Fruit fly (Drosophila melanogaster) whole organism, embryonic: ENCODE results near the gene CG14352.
A peak's percentile ranks its signal among the peaks of the same experiment; 100 is the strongest.

Experiments used
- CG10565 ChIP-seq: fragments of 200-800 bp; sonication (Bioruptor generic); optimal IDR thresholded peaks from 3 replicates; lab custom pipeline; 2016; ENCODE audit warnings: missing biosample characterization, mild to moderate bottlenecking, missing genetic modification characterization
- CG10959 ChIP-seq: fragments of 200-800 bp; sonication (Bioruptor generic); IDR thresholded peaks from 2 replicates; pipeline ENCODE4 v1.3.6; 2022; ENCODE audit warnings: missing biosample characterization, missing genetic modification characterization
- CG11456 ChIP-seq: fragments of 200-800 bp; sonication (Bioruptor generic); IDR thresholded peaks from 3 replicates; pipeline ENCODE4 v1.3.6; 2022; ENCODE audit warnings: missing biosample characterization, missing genetic modification characterization
- CG11695 ChIP-seq: fragments of 200-800 bp; sonication (Bioruptor generic); IDR thresholded peaks from 3 replicates; pipeline ENCODE4 v1.3.6; 2022; ENCODE audit warnings: missing biosample characterization, missing genetic modification characterization
- CG12769 ChIP-seq: fragments of 200-800 bp; sonication (Bioruptor generic); optimal IDR thresholded peaks from 2 replicates; lab custom pipeline; 2019; ENCODE audit warnings: missing biosample characterization, mild to moderate bottlenecking, missing genetic modification characterization, moderate library complexity
- CG13775 ChIP-seq: fragments of 200-800 bp; sonication (Bioruptor generic); optimal IDR thresholded peaks from 3 replicates; lab custom pipeline; 2017; ENCODE audit warnings: missing biosample characterization, mild to moderate bottlenecking, missing genetic modification characterization
- CG1647 ChIP-seq: fragments of 200-800 bp; sonication (Bioruptor generic); optimal IDR thresholded peaks from 3 replicates; lab custom pipeline; 2016; ENCODE audit warnings: missing biosample characterization, missing genetic modification characterization
- CG16815 ChIP-seq: fragments of 200-800 bp; sonication (Bioruptor generic); optimal IDR thresholded peaks from 3 replicates; lab custom pipeline; 2017; ENCODE audit warnings: missing biosample characterization, mild to moderate bottlenecking, missing genetic modification characterization
- CG2202 ChIP-seq: fragments of 200-800 bp; sonication (Bioruptor generic); optimal IDR thresholded peaks from 2 replicates; lab custom pipeline; 2018; ENCODE audit warnings: missing biosample characterization, mild to moderate bottlenecking, missing genetic modification characterization
- CG2712 ChIP-seq: fragments of 200-800 bp; optimal IDR thresholded peaks from 3 replicates; lab custom pipeline; 2019; ENCODE audit warnings: missing biosample characterization, mild to moderate bottlenecking, missing genetic modification characterization, moderate library complexity
- CG3163 ChIP-seq: fragments of 200-800 bp; sonication (Bioruptor generic); optimal IDR thresholded peaks from 3 replicates; lab custom pipeline; 2016; ENCODE audit warnings: missing biosample characterization, missing genetic modification characterization
- CG32532 ChIP-seq: fragments of 200-800 bp; sonication (Bioruptor generic); IDR thresholded peaks from 2 replicates; pipeline ENCODE4 v1.3.6; 2022; ENCODE audit warnings: missing biosample characterization, missing genetic modification characterization
- CG34376 ChIP-seq: fragments of 200-800 bp; sonication (Bioruptor generic); optimal IDR thresholded peaks from 2 replicates; lab custom pipeline; 2018; ENCODE audit warnings: missing biosample characterization, mild to moderate bottlenecking, missing genetic modification characterization
- CG3726 ChIP-seq: fragments of 200-800 bp; sonication (Bioruptor generic); IDR thresholded peaks from 3 replicates; pipeline ENCODE4, ENCODE4 v1.3.6; 2022; ENCODE audit warnings: missing biosample characterization, missing genetic modification characterization
- CG4424 ChIP-seq: fragments of 200-800 bp; sonication (Bioruptor generic); optimal IDR thresholded peaks from 3 replicates; lab custom pipeline; 2016; ENCODE audit warnings: missing biosample characterization, missing genetic modification characterization
- CG4617 ChIP-seq: fragments of 200-800 bp; sonication (Bioruptor generic); optimal IDR thresholded peaks from 3 replicates; lab custom pipeline; 2016; ENCODE audit warnings: missing biosample characterization, missing genetic modification characterization, borderline replicate concordance
- CG4854 ChIP-seq: fragments of 200-800 bp; sonication (Bioruptor generic); optimal IDR thresholded peaks from 2 replicates; lab custom pipeline; 2016; ENCODE audit warnings: missing biosample characterization, missing genetic modification characterization, inconsistent platforms
- CG5180 ChIP-seq: fragments of 200-800 bp; sonication (Bioruptor generic); optimal IDR thresholded peaks from 3 replicates; lab custom pipeline; 2017; ENCODE audit warnings: missing biosample characterization, missing genetic modification characterization, mild to moderate bottlenecking, moderate library complexity, missing genetic modification reagents
- CG6689 ChIP-seq: fragments of 200-800 bp; sonication (Bioruptor generic); IDR thresholded peaks from 2 replicates; pipeline ENCODE4 v1.3.6; 2022; ENCODE audit warnings: missing biosample characterization, missing genetic modification characterization
- CG8089 ChIP-seq: fragments of 200-800 bp; sonication (Bioruptor generic); optimal IDR thresholded peaks from 3 replicates; lab custom pipeline; 2016; ENCODE audit warnings: missing biosample characterization, missing genetic modification characterization
- CG8388 ChIP-seq: fragments of 200-800 bp; sonication (Bioruptor generic); optimal IDR thresholded peaks from 2 replicates; lab custom pipeline; 2019; ENCODE audit warnings: missing biosample characterization, mild to moderate bottlenecking, missing genetic modification characterization, moderate library complexity
- CG8478 ChIP-seq: fragments of >200 bp; optimal IDR thresholded peaks from 2 replicates; lab custom pipeline; 2018
- CG8944 ChIP-seq: fragments of 200-800 bp; sonication (Bioruptor generic); optimal IDR thresholded peaks from 3 replicates; lab custom pipeline; 2016; ENCODE audit warnings: missing biosample characterization, missing genetic modification characterization
- CTCF ChIP-seq: fragments of 200-800 bp; sonication (Bioruptor generic); optimal IDR thresholded peaks from 2 replicates; lab custom pipeline; 2017; ENCODE audit warnings: missing biosample characterization, mild to moderate bottlenecking, missing genetic modification characterization, moderate library complexity
- Dip2 ChIP-seq: fragments of 200-800 bp; sonication (Bioruptor generic); IDR thresholded peaks from 2 replicates; pipeline ENCODE4 v1.3.6; 2022; ENCODE audit warnings: missing biosample characterization, missing genetic modification characterization
- Doc3 ChIP-seq: fragments of 200-800 bp; sonication (Bioruptor generic); IDR thresholded peaks from 3 replicates; pipeline ENCODE4 v1.3.6; 2022; ENCODE audit warnings: missing biosample characterization, missing genetic modification characterization; ENCODE audit not compliant: partially characterized antibody
- Eip74EF ChIP-seq, 2 experiments: fragments of 200-800 bp in 1 of 2; fragments of >200 bp in 1 of 2; sonication (Bioruptor generic) in 1 of 2; optimal IDR thresholded peaks; 2 replicates each; lab custom pipeline; 2017 to 2019; ENCODE audit warnings: missing biosample characterization in 2 of 2, missing genetic modification characterization in 2 of 2, mild to moderate bottlenecking in 1 of 2, moderate library complexity in 1 of 2
- Fer2 ChIP-seq: fragments of 200-800 bp; sonication (Bioruptor generic); optimal IDR thresholded peaks from 2 replicates; lab custom pipeline; 2018; ENCODE audit warnings: missing biosample characterization, mild to moderate bottlenecking, missing genetic modification characterization, moderate library complexity
- GATAe ChIP-seq: fragments of 200-800 bp; sonication (Bioruptor generic); conservative IDR thresholded peaks from 2 replicates; pipeline ENCODE4 v1.3.6; 2022; ENCODE audit warnings: missing biosample characterization, missing genetic modification characterization
- Gsc ChIP-seq: fragments of 200-800 bp; sonication (Bioruptor generic); IDR thresholded peaks from 2 replicates; pipeline ENCODE4 v1.3.6; 2022; ENCODE audit warnings: missing biosample characterization, missing genetic modification characterization
- Gug ChIP-seq: fragments of 200-800 bp; sonication (Bioruptor generic); IDR thresholded peaks from 4 replicates; pipeline ENCODE4 v1.3.6; 2022; ENCODE audit warnings: missing biosample characterization, missing genetic modification characterization
- HLHmδ ChIP-seq: fragments of 200-800 bp; sonication (Bioruptor generic); optimal IDR thresholded peaks from 2 replicates; lab custom pipeline; 2018; ENCODE audit warnings: missing biosample characterization, mild to moderate bottlenecking, missing genetic modification characterization, moderate library complexity
- MESR4 ChIP-seq: fragments of 200-800 bp; sonication (Bioruptor generic); optimal IDR thresholded peaks from 2 replicates; lab custom pipeline; 2018; ENCODE audit warnings: missing biosample characterization, mild to moderate bottlenecking, missing genetic modification characterization, moderate library complexity
- Ptx1 ChIP-seq: fragments of 200-800 bp; sonication (Bioruptor generic); IDR thresholded peaks from 2 replicates; pipeline ENCODE4 v1.3.6; 2022; ENCODE audit warnings: missing biosample characterization, missing genetic modification characterization
- Rx ChIP-seq: fragments of 200-800 bp; sonication (Bioruptor generic); IDR thresholded peaks from 2 replicates; pipeline ENCODE4 v1.3.6; 2022; ENCODE audit warnings: missing biosample characterization, missing genetic modification characterization
- Stat92E ChIP-seq, 3 experiments: fragments of >200 bp in 2 of 3; fragments of 200-800 bp in 1 of 3; sonication (Bioruptor generic) in 1 of 3; optimal IDR thresholded peaks; 2 replicates each; lab custom pipeline; 2017 to 2019; ENCODE audit warnings: missing biosample characterization in 3 of 3, missing genetic modification characterization in 3 of 3, mild to moderate bottlenecking in 1 of 3, moderate library complexity in 1 of 3
- Usf ChIP-seq: fragments of 200-800 bp; sonication (Bioruptor generic); optimal IDR thresholded peaks from 2 replicates; lab custom pipeline; 2017; ENCODE audit warnings: missing genotype, missing biosample characterization, missing genetic modification characterization
- cad ChIP-seq: fragments of >200 bp; optimal IDR thresholded peaks from 2 replicates; lab custom pipeline; 2017; ENCODE audit warnings: missing biosample characterization, missing genetic modification characterization
- da ChIP-seq: fragments of 200-800 bp; sonication (Bioruptor generic); optimal IDR thresholded peaks from 2 replicates; lab custom pipeline; 2016; ENCODE audit warnings: missing biosample characterization, missing genetic modification characterization
- emc ChIP-seq: fragments of 200-800 bp; sonication (Bioruptor generic); optimal IDR thresholded peaks from 2 replicates; lab custom pipeline; 2016; ENCODE audit warnings: missing biosample characterization, missing genetic modification characterization
- hb ChIP-seq: fragments of 200-800 bp; sonication (Bioruptor generic); IDR thresholded peaks from 3 replicates; pipeline ENCODE4 v1.3.6; 2022; ENCODE audit warnings: missing biosample characterization, missing genetic modification characterization; ENCODE audit not compliant: partially characterized antibody
- jing ChIP-seq: fragments of 200-800 bp; sonication (Bioruptor generic); optimal IDR thresholded peaks from 2 replicates; lab custom pipeline; 2018; ENCODE audit warnings: missing biosample characterization, mild to moderate bottlenecking, missing genetic modification characterization
- jumu ChIP-seq: fragments of 200-800 bp; sonication (Bioruptor generic); optimal IDR thresholded peaks from 3 replicates; lab custom pipeline; 2016; ENCODE audit warnings: missing biosample characterization, missing genetic modification characterization
- lmd ChIP-seq: fragments of 200-800 bp; sonication (Bioruptor generic); IDR thresholded peaks from 2 replicates; pipeline ENCODE4 v1.3.6; 2022; ENCODE audit warnings: missing biosample characterization, missing genetic modification characterization
- nau ChIP-seq: fragments of 200-800 bp; sonication (Bioruptor generic); optimal IDR thresholded peaks from 3 replicates; lab custom pipeline; 2017; ENCODE audit warnings: missing biosample characterization, mild to moderate bottlenecking, missing genetic modification characterization, missing genetic modification reagents
- nmo ChIP-seq: fragments of 200-800 bp; sonication (Bioruptor generic); optimal IDR thresholded peaks from 2 replicates; lab custom pipeline; 2018; ENCODE audit warnings: missing biosample characterization, mild to moderate bottlenecking, missing genetic modification characterization, moderate library complexity
- pita ChIP-seq: fragments of 200-800 bp; sonication (Bioruptor generic); optimal IDR thresholded peaks from 2 replicates; lab custom pipeline; 2017; ENCODE audit warnings: missing biosample characterization, mild to moderate bottlenecking, missing genetic modification characterization
- slou ChIP-seq: fragments of 200-800 bp; sonication (Bioruptor generic); optimal IDR thresholded peaks from 3 replicates; lab custom pipeline; 2016; ENCODE audit warnings: missing biosample characterization, missing genetic modification characterization
- stc ChIP-seq: fragments of 200-800 bp; sonication (Bioruptor generic); IDR thresholded peaks from 2 replicates; pipeline ENCODE4 v1.3.6; 2022; ENCODE audit warnings: missing biosample characterization, missing genetic modification characterization
- stwl ChIP-seq: fragments of 200-800 bp; sonication (Bioruptor generic); optimal IDR thresholded peaks from 3 replicates; lab custom pipeline; 2018; ENCODE audit warnings: missing biosample characterization, mild to moderate bottlenecking, missing genetic modification characterization, moderate library complexity
- zen2 ChIP-seq: fragments of 200-800 bp; sonication (Bioruptor generic); IDR thresholded peaks from 3 replicates; pipeline ENCODE4 v1.3.6; 2022; ENCODE audit warnings: missing biosample characterization, missing genetic modification characterization; ENCODE audit not compliant: partially characterized antibody
- zfh1 ChIP-seq: fragments of 200-800 bp; sonication (Bioruptor generic); IDR thresholded peaks from 3 replicates; pipeline ENCODE4 v1.3.6; 2022; ENCODE audit warnings: missing biosample characterization, missing genetic modification characterization

The CG14352 gene

dm6 chr2L:1590167-1590566, 21.0 kb upstream of the CG14352 start (continued):
- no peak for TF ChIP-seq Dip2 (GFP tag; lab: Robert Waterston, UW)
- TF ChIP-seq Fer2 (tag; lab: Kevin White, UChicago): peak; percentile 51
- TF ChIP-seq Rx (GFP tag; lab: Robert Waterston, UW): peak; percentile 76
- TF ChIP-seq CG8388: peak; percentile 72
- peak; percentile 66 for TF ChIP-seq CG6689 (GFP tag; lab: Robert Waterston, UW)
- TF ChIP-seq zen2: no peak
- no peak for TF ChIP-seq CG10565
- TF ChIP-seq stwl: no peak
- no peak for TF ChIP-seq CTCF (GFP tag; lab: Kevin White, UChicago)
- TF ChIP-seq CG16815: peak; percentile 49
- peak; percentile 61 for TF ChIP-seq CG13775 (GFP tag; lab: Kevin White, UChicago)
- TF ChIP-seq pita (GFP tag; lab: Kevin White, UChicago): no peak
- peak; percentile 66 for TF ChIP-seq CG8944 (GFP tag; lab: Kevin White, UChicago)
- TF ChIP-seq zfh1 (GFP tag; lab: Robert Waterston, UW): peak; percentile 83
- peak; percentile 81 for TF ChIP-seq stc (GFP tag; lab: Robert Waterston, UW)
- TF ChIP-seq nau (GFP tag; lab: Kevin White, UChicago): peak; percentile 71
- TF ChIP-seq CG2202 (tag; lab: Kevin White, UChicago): no peak
- TF ChIP-seq jing (GFP tag; lab: Kevin White, UChicago): peak; percentile 47
- peak; percentile 81 for TF ChIP-seq CG11456 (GFP tag; lab: Robert Waterston, UW)
- TF ChIP-seq Eip74EF (GFP tag; optimal IDR thresholded peaks at IDR 0.05; lab: Kevin White, UChicago): peak in 1 of 2 experiments; percentile 78
- TF ChIP-seq slou (GFP tag; lab: Kevin White, UChicago): peak; percentile 60
- TF ChIP-seq CG4854: peak; percentile 64
- TF ChIP-seq CG8478 (lab: Kevin White, UChicago): no peak
- no peak for TF ChIP-seq da (GFP tag; lab: Kevin White, UChicago)
- TF ChIP-seq CG12769 (tag; lab: Kevin White, UChicago): peak; percentile 83
- peak; percentile 81 for TF ChIP-seq CG4424 (GFP tag; lab: Kevin White, UChicago)
- TF ChIP-seq Ptx1 (GFP tag; lab: Robert Waterston, UW): peak; percentile 82
- TF ChIP-seq CG1647 (GFP tag; lab: Kevin White, UChicago): peak; percentile 88
- TF ChIP-seq hb (GFP tag; lab: Robert Waterston, UW): no peak
- TF ChIP-seq Gsc (GFP tag; lab: Robert Waterston, UW): peak; percentile 34; the same call in 1 of the 2 replicates
- TF ChIP-seq CG5180: peak; percentile 52
- TF ChIP-seq CG3163 (GFP tag; lab: Kevin White, UChicago): no peak
- TF ChIP-seq nmo (GFP tag; lab: Kevin White, UChicago): peak; percentile 86
- peak; percentile 15 for TF ChIP-seq Usf
- peak; percentile 84 for TF ChIP-seq lmd (GFP tag; lab: Robert Waterston, UW)
- 0 out of 3 replicates have a peak, but pooled peaks have one; percentile 34 for TF ChIP-seq CG3726 (GFP tag; lab: Robert Waterston, UW)
- no peak for TF ChIP-seq CG4617 (GFP tag; lab: Kevin White, UChicago)
- no peak for TF ChIP-seq Doc3 (GFP tag; lab: Robert Waterston, UW)
- TF ChIP-seq HLHmδ: no peak
- TF ChIP-seq CG11695 (GFP tag; lab: Robert Waterston, UW): peak; percentile 69; the same call in 2 of the 3 replicates
- TF ChIP-seq CG34376 (GFP tag; lab: Kevin White, UChicago): peak; percentile 8
- peak; percentile 50 for TF ChIP-seq emc
- no peak for TF ChIP-seq CG2712 (tag; lab: Kevin White, UChicago)
- peak; percentile 75 for TF ChIP-seq jumu (GFP tag; lab: Kevin White, UChicago)
- TF ChIP-seq cad: no peak
- peak; percentile 80 for TF ChIP-seq CG32532
- TF ChIP-seq CG10959 (GFP tag; lab: Robert Waterston, UW): peak; percentile 62
- TF ChIP-seq CG8089 (GFP tag; lab: Kevin White, UChicago): peak; percentile 62
- TF ChIP-seq GATAe (GFP tag; lab: Robert Waterston, UW): no peak
- no peak for TF ChIP-seq Stat92E (GFP tag; optimal IDR thresholded peaks at IDR 0.05; lab: Kevin White, UChicago)
- TF ChIP-seq Gug: peak; percentile 45; the same call in 1 of the 4 replicates
- no peak for TF ChIP-seq MESR4 (GFP tag; lab: Kevin White, UChicago)
